Worm (Caenorhabditis elegans) whole organism, mixed stage, embryonic: ENCODE results near the gene mec-4.
A peak's percentile ranks its signal among the peaks of the same experiment; 100 is the strongest.

Experiments
- M03D4.4 ChIP-seq: sonication (generic microtip); optimal IDR thresholded peaks from 2 replicates; lab custom pipeline; 2017; ENCODE audit warnings: mild to moderate bottlenecking, missing genetic modification characterization, missing compliant biosample characterization
- bed-3 ChIP-seq: fragments of 200-800 bp; sonication (Bioruptor generic); optimal IDR thresholded peaks from 3 replicates; lab custom pipeline; 2018; ENCODE audit warnings: mild to moderate bottlenecking, missing genetic modification characterization, moderate library complexity, missing compliant biosample characterization
- blmp-1 ChIP-seq: fragments of 150-350 bp; optimal IDR thresholded peaks from 2 replicates; lab custom pipeline; 2014; ENCODE audit warnings: missing biosample characterization, missing genetic modification characterization
- ceh-39 ChIP-seq: fragments of 150-350 bp; optimal IDR thresholded peaks from 2 replicates; lab custom pipeline; 2014; ENCODE audit warnings: missing biosample characterization, missing genetic modification characterization
- ceh-43 ChIP-seq: fragments of 200-800 bp; sonication (Bioruptor generic); optimal IDR thresholded peaks from 2 replicates; lab custom pipeline; 2018; ENCODE audit warnings: mild to moderate bottlenecking, missing genetic modification characterization, moderate library complexity, missing compliant biosample characterization
- ceh-83 ChIP-seq: fragments of 200-800 bp; sonication (Bioruptor generic); optimal IDR thresholded peaks from 2 replicates; lab custom pipeline; 2018; ENCODE audit warnings: mild to moderate bottlenecking, missing genetic modification characterization, missing compliant biosample characterization
- ces-1 ChIP-seq: fragments of 150-350 bp; optimal IDR thresholded peaks from 2 replicates; lab custom pipeline; 2014; ENCODE audit warnings: missing biosample characterization, missing genetic modification reagents, missing genetic modification characterization
- cnd-1 ChIP-seq: fragments of 200-800 bp; sonication (Bioruptor generic); optimal IDR thresholded peaks from 2 replicates; lab custom pipeline; 2018; ENCODE audit warnings: mild to moderate bottlenecking, missing genetic modification characterization, missing compliant biosample characterization
- elt-1 ChIP-seq: sonication (generic microtip); optimal IDR thresholded peaks from 2 replicates; lab custom pipeline; 2017; ENCODE audit warnings: missing genetic modification characterization, mild to moderate bottlenecking, missing compliant biosample characterization, antibody characterized with exemption, moderate library complexity, borderline replicate concordance; ENCODE audit not compliant: insufficient read depth
- elt-3 ChIP-seq: fragments of 150-350 bp; optimal IDR thresholded peaks from 2 replicates; lab custom pipeline; 2014; ENCODE audit warnings: missing biosample characterization, missing genetic modification characterization
- flh-1 ChIP-seq: fragments of 200-800 bp; sonication (Bioruptor generic); optimal IDR thresholded peaks from 2 replicates; lab custom pipeline; 2018; ENCODE audit warnings: mild to moderate bottlenecking, missing genetic modification characterization, moderate library complexity, missing compliant biosample characterization
- hlh-1 ChIP-seq: fragments of 150-350 bp; optimal IDR thresholded peaks from 2 replicates; lab custom pipeline; 2014; ENCODE audit warnings: missing biosample characterization, missing genetic modification reagents, missing genetic modification characterization
- lin-13 ChIP-seq: fragments of 150-350 bp; optimal IDR thresholded peaks from 2 replicates; lab custom pipeline; 2014; ENCODE audit warnings: missing biosample characterization, missing genetic modification characterization
- lin-32 ChIP-seq: fragments of 200-800 bp; sonication (Bioruptor generic); optimal IDR thresholded peaks from 2 replicates; lab custom pipeline; 2018; ENCODE audit warnings: mild to moderate bottlenecking, missing genetic modification characterization, missing compliant biosample characterization
- lsy-2 ChIP-seq: fragments of 150-350 bp; optimal IDR thresholded peaks from 2 replicates; lab custom pipeline; 2014; ENCODE audit warnings: missing biosample characterization, missing genetic modification characterization
- mep-1 ChIP-seq: fragments of 150-350 bp; optimal IDR thresholded peaks from 2 replicates; lab custom pipeline; 2017; ENCODE audit warnings: missing biosample characterization, missing genetic modification reagents, missing genetic modification characterization, inconsistent platforms
- mls-2 ChIP-seq: sonication (generic microtip); optimal IDR thresholded peaks from 2 replicates; lab custom pipeline; 2016; ENCODE audit warnings: mild to moderate bottlenecking, missing genetic modification characterization, moderate library complexity, missing compliant biosample characterization
- nhr-12 ChIP-seq: fragments of 150-350 bp; optimal IDR thresholded peaks from 2 replicates; lab custom pipeline; 2014; ENCODE audit warnings: missing biosample characterization, missing genetic modification characterization
- nhr-2 ChIP-seq: fragments of 150-350 bp; optimal IDR thresholded peaks from 2 replicates; lab custom pipeline; 2014; ENCODE audit warnings: missing biosample characterization, missing genetic modification characterization
- nhr-237 ChIP-seq: fragments of 150-350 bp; optimal IDR thresholded peaks from 2 replicates; lab custom pipeline; 2014; ENCODE audit warnings: missing biosample characterization, missing genetic modification characterization
- nhr-28 ChIP-seq: fragments of 150-350 bp; optimal IDR thresholded peaks from 2 replicates; lab custom pipeline; 2014; ENCODE audit warnings: missing biosample characterization, missing genetic modification characterization
- nhr-76 ChIP-seq: sonication (generic microtip); optimal IDR thresholded peaks from 2 replicates; lab custom pipeline; 2017; ENCODE audit warnings: missing biosample characterization, missing genetic modification characterization
- pha-4 ChIP-seq: fragments of 150-350 bp; optimal IDR thresholded peaks from 2 replicates; lab custom pipeline; 2018; ENCODE audit warnings: missing biosample characterization, missing genetic modification reagents, missing genetic modification characterization
- snpc-4 ChIP-seq: fragments of 150-350 bp; optimal IDR thresholded peaks from 2 replicates; lab custom pipeline; 2014; ENCODE audit warnings: missing biosample characterization, missing genetic modification characterization
- sptf-1 ChIP-seq: sonication (generic microtip); optimal IDR thresholded peaks from 2 replicates; lab custom pipeline; 2017; ENCODE audit warnings: mild to moderate bottlenecking, missing genetic modification characterization, moderate library complexity, missing compliant biosample characterization
- tbx-8 ChIP-seq: fragments of 200-800 bp; sonication (Bioruptor generic); optimal IDR thresholded peaks from 2 replicates; lab custom pipeline; 2018; ENCODE audit warnings: mild to moderate bottlenecking, missing genetic modification characterization, moderate library complexity, missing compliant biosample characterization
- unc-120 ChIP-seq: sonication (generic microtip); optimal IDR thresholded peaks from 2 replicates; lab custom pipeline; 2017; ENCODE audit warnings: missing genetic modification characterization, missing compliant biosample characterization; ENCODE audit not compliant: poor library complexity, severe bottlenecking
- unc-39 ChIP-seq: fragments of 150-350 bp; optimal IDR thresholded peaks from 2 replicates; lab custom pipeline; 2014; ENCODE audit warnings: missing biosample characterization, missing genetic modification characterization
- unc-62 ChIP-seq: fragments of 150-350 bp; optimal IDR thresholded peaks from 2 replicates; lab custom pipeline; 2014; ENCODE audit warnings: missing biosample characterization, missing genetic modification reagents, missing genetic modification characterization
- zip-8 ChIP-seq: fragments of 150-350 bp; optimal IDR thresholded peaks from 2 replicates; lab custom pipeline; 2014; ENCODE audit warnings: missing biosample characterization, missing genetic modification characterization
- ztf-11 ChIP-seq: fragments of 150-350 bp; optimal IDR thresholded peaks from 2 replicates; lab custom pipeline; 2014; ENCODE audit warnings: missing biosample characterization, missing genetic modification characterization

Gene mec-4

DNA sequence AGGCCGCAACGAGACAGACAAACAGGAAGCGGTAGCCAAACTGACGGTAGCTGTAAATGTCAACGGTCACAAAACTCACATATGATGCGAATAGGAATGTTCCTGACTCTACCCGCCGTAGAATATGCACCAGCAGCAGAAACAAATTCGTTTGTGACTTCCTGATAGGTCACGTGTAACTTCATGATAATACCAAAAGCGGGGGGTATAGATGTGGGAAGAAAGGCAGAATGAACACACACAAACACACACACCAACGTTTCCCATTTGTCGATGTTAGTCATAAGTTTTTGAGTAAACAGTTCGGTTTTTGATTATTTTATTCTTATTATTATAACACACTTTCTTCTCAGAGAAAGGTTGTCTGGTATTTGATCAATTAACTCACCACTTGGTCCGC is 6.2 kb upstream of the mec-4 start:
- TF ChIP-seq hlh-1 (tag; lab: Kevin White, UChicago) (no peak), M03D4.4 (no peak), ces-1 (GFP tag; lab: Kevin White, UChicago) (no peak), pha-4 (tag; lab: Kevin White, UChicago) (no peak), elt-3 (tag; lab: Kevin White, UChicago) (no peak), lin-13 (tag; lab: Kevin White, UChicago) (no peak), zip-8 (tag; lab: Kevin White, UChicago) (no peak), mls-2 (tag; lab: Kevin White, UChicago) (no peak), ceh-39 (tag; lab: Kevin White, UChicago) (no peak), ztf-11 (tag; lab: Kevin White, UChicago) (no peak), bed-3 (GFP tag; lab: Kevin White, UChicago) (no peak), unc-62 (GFP tag; lab: Kevin White, UChicago) (no peak), nhr-2 (tag; lab: Kevin White, UChicago) (no peak), unc-39 (tag; lab: Kevin White, UChicago) (no peak), unc-120 (tag; lab: Kevin White, UChicago) (no peak), nhr-28 (tag; lab: Kevin White, UChicago) (no peak)

ce11 chrX:16811974-16812373 is 5.1 kb upstream of the mec-4 start:
- no peak for TF ChIP-seq pha-4 (tag; lab: Kevin White, UChicago)
- peak; percentile 76 for TF ChIP-seq unc-120 (tag; lab: Kevin White, UChicago)
- TF ChIP-seq unc-62 (GFP tag; lab: Kevin White, UChicago), result peak; percentile 0
- TF ChIP-seq hlh-1 (tag; lab: Kevin White, UChicago), result peak; percentile 16

ce11 chrX:16809689-16810088 is 2.8 kb upstream of the mec-4 start:
- no peak for TF ChIP-seq unc-62 (GFP tag; lab: Kevin White, UChicago)
- no peak for TF ChIP-seq ceh-43 (GFP tag; lab: Kevin White, UChicago)

- TF ChIP-seq flh-1 (GFP tag; lab: Kevin White, UChicago) (no peak), nhr-12 (no peak), mep-1 (no peak), lin-32 (GFP tag; lab: Kevin White, UChicago) (no peak), snpc-4 (no peak), blmp-1 (tag; lab: Kevin White, UChicago) (no peak), nhr-28 (tag; lab: Kevin White, UChicago) (no peak), nhr-2 (tag; lab: Kevin White, UChicago) (no peak), sptf-1 (tag; lab: Kevin White, UChicago) (no peak), unc-39 (tag; lab: Kevin White, UChicago) (no peak), tbx-8 (GFP tag; lab: Kevin White, UChicago) (no peak), unc-62 (GFP tag; lab: Kevin White, UChicago) (no peak), elt-3 (tag; lab: Kevin White, UChicago) (no peak), ces-1 (GFP tag; lab: Kevin White, UChicago) (no peak), mls-2 (tag; lab: Kevin White, UChicago) (no peak)
Measured at ce11 chrX:16808526-16808925, 1.6 kb upstream of the mec-4 start.

ce11 chrX:16803545-16803944 is 3.4 kb downstream of the mec-4 start:
- TF ChIP-seq sptf-1 (tag; lab: Kevin White, UChicago) (no peak), elt-1 (tag; lab: Kevin White, UChicago) (no peak), snpc-4 (no peak), nhr-2 (tag; lab: Kevin White, UChicago) (no peak), tbx-8 (GFP tag; lab: Kevin White, UChicago) (no peak), ceh-43 (GFP tag; lab: Kevin White, UChicago) (no peak), flh-1 (GFP tag; lab: Kevin White, UChicago) (no peak), ztf-11 (tag; lab: Kevin White, UChicago) (no peak), nhr-237 (tag; lab: Kevin White, UChicago) (no peak)

DNA sequence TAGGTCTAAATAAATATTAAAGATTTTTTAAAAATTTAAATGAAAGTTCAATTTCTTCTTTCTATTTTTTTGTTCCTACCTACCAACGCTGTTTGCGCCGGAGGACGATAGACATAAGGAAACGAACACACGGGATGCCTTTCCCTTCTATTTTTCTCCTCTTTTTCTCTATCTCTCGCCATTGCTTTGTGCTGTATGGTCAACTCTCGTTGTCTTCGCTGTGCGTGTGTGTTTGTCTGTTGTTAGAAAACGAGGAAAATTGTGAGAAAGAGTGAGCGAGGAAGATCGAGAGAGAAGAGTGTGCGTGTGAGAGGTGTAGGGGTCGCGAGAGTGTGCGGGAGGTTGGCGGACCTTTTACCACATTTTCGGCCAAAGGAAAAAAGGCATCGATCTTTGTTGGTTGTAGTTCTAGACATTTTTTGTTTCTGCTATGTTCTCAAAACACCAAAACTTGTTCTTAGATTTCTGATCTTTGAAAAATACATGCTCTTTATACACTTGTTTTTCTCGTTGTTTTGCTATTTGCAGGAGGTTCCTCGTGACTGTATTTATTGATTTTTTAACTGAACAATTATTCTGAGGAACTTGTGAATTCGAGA is 7.8 kb downstream of the mec-4 start:
- TF ChIP-seq mep-1 (peak; percentile 53), ces-1 (GFP tag; lab: Kevin White, UChicago) (peak; percentile 48), nhr-237 (tag; lab: Kevin White, UChicago) (no peak), snpc-4 (no peak), M03D4.4 (no peak), lsy-2 (tag; lab: Kevin White, UChicago) (no peak), nhr-12 (no peak), zip-8 (tag; lab: Kevin White, UChicago) (no peak), bed-3 (GFP tag; lab: Kevin White, UChicago) (no peak), cnd-1 (tag; lab: Kevin White, UChicago) (no peak), unc-120 (tag; lab: Kevin White, UChicago) (peak; percentile 57), tbx-8 (GFP tag; lab: Kevin White, UChicago) (no peak), hlh-1 (tag; lab: Kevin White, UChicago) (peak; percentile 59), nhr-2 (tag; lab: Kevin White, UChicago) (peak; percentile 44), pha-4 (tag; lab: Kevin White, UChicago) (peak; percentile 42), nhr-28 (tag; lab: Kevin White, UChicago) (no peak), unc-62 (GFP tag; lab: Kevin White, UChicago) (peak; percentile 7), nhr-76 (tag; lab: Kevin White, UChicago) (no peak), ceh-83 (GFP tag; lab: Kevin White, UChicago) (no peak)
